Fruit fly (Drosophila melanogaster) whole organism, embryonic: ENCODE data around the gene Pex11c.

ENCODE experiments used
- Blimp-1 ChIP-seq: fragments of 200-800 bp; sonication (Bioruptor generic); optimal IDR thresholded peaks from 3 replicates; lab custom pipeline; 2018; ENCODE audit warnings: missing biosample characterization, missing genetic modification characterization, mild to moderate bottlenecking, moderate library complexity, missing genetic modification reagents
- CG10209 ChIP-seq: fragments of 200-800 bp; sonication (Bioruptor generic); optimal IDR thresholded peaks from 3 replicates; lab custom pipeline; 2017; ENCODE audit warnings: missing biosample characterization, mild to moderate bottlenecking, missing genetic modification characterization, missing genetic modification reagents
- CG10654 ChIP-seq: fragments of 200-800 bp; sonication (Bioruptor generic); optimal IDR thresholded peaks from 2 replicates; lab custom pipeline; 2016; ENCODE audit warnings: missing biosample characterization, missing genetic modification characterization
- CG10979 ChIP-seq: fragments of 200-800 bp; sonication (Bioruptor generic); optimal IDR thresholded peaks from 2 replicates; lab custom pipeline; 2018; ENCODE audit warnings: missing biosample characterization, mild to moderate bottlenecking, missing genetic modification characterization, moderate library complexity
- CG13775 ChIP-seq: fragments of 200-800 bp; sonication (Bioruptor generic); optimal IDR thresholded peaks from 3 replicates; lab custom pipeline; 2017; ENCODE audit warnings: missing biosample characterization, mild to moderate bottlenecking, missing genetic modification characterization
- CG13894 ChIP-seq: fragments of 200-800 bp; sonication (Bioruptor generic); optimal IDR thresholded peaks from 3 replicates; lab custom pipeline; 2018; ENCODE audit warnings: missing biosample characterization, mild to moderate bottlenecking, missing genetic modification characterization, moderate library complexity
- CG14860 ChIP-seq: fragments of 200-800 bp; sonication (Bioruptor generic); IDR thresholded peaks from 3 replicates; pipeline ENCODE4 v1.3.6; 2022; ENCODE audit warnings: missing biosample characterization, missing genetic modification characterization; ENCODE audit not compliant: partially characterized antibody
- CG17328 ChIP-seq: fragments of 200-800 bp; sonication (Bioruptor generic); IDR thresholded peaks from 2 replicates; pipeline ENCODE4 v1.3.6; 2022; ENCODE audit warnings: missing biosample characterization, missing genetic modification characterization
- CG17802 ChIP-seq: fragments of 200-800 bp; sonication (Bioruptor generic); optimal IDR thresholded peaks from 2 replicates; lab custom pipeline; 2018; ENCODE audit warnings: missing biosample characterization, mild to moderate bottlenecking, missing genetic modification characterization, moderate library complexity
- CG17829 ChIP-seq: fragments of 200-800 bp; optimal IDR thresholded peaks from 2 replicates; lab custom pipeline; 2019; ENCODE audit warnings: missing biosample characterization, mild to moderate bottlenecking, missing genetic modification characterization, moderate library complexity
- CG18011 ChIP-seq: fragments of 200-800 bp; sonication (Bioruptor generic); optimal IDR thresholded peaks from 2 replicates; lab custom pipeline; 2017; ENCODE audit warnings: missing biosample characterization, missing genetic modification characterization, mild to moderate bottlenecking, moderate library complexity, missing genotype
- CG18476 ChIP-seq: fragments of 200-800 bp; sonication (Bioruptor generic); optimal IDR thresholded peaks from 2 replicates; lab custom pipeline; 2016; ENCODE audit warnings: missing biosample characterization, mild to moderate bottlenecking, missing genetic modification characterization
- CG2678 ChIP-seq: fragments of 200-800 bp; sonication (Bioruptor generic); optimal IDR thresholded peaks from 3 replicates; lab custom pipeline; 2019; ENCODE audit warnings: missing biosample characterization, mild to moderate bottlenecking, missing genetic modification characterization, moderate library complexity
- CG4617 ChIP-seq: fragments of 200-800 bp; sonication (Bioruptor generic); optimal IDR thresholded peaks from 3 replicates; lab custom pipeline; 2016; ENCODE audit warnings: missing biosample characterization, missing genetic modification characterization, borderline replicate concordance
- CG4820 ChIP-seq: fragments of 200-800 bp; sonication (Bioruptor generic); optimal IDR thresholded peaks from 3 replicates; lab custom pipeline; 2016; ENCODE audit warnings: missing biosample characterization, missing genetic modification characterization
- CG6765 ChIP-seq: fragments of 200-800 bp; sonication (Bioruptor generic); optimal IDR thresholded peaks from 3 replicates; lab custom pipeline; 2017; ENCODE audit warnings: missing biosample characterization, mild to moderate bottlenecking, missing genetic modification characterization
- CG7357 ChIP-seq: fragments of 200-800 bp; sonication (Bioruptor generic); IDR thresholded peaks from 3 replicates; pipeline ENCODE4 v1.3.6; 2022; ENCODE audit warnings: missing biosample characterization, missing genetic modification characterization
- CG7839 ChIP-seq: fragments of 200-800 bp; sonication (Bioruptor generic); optimal IDR thresholded peaks from 3 replicates; lab custom pipeline; 2018; ENCODE audit warnings: missing biosample characterization, mild to moderate bottlenecking, missing genetic modification characterization, moderate library complexity
- CG8388 ChIP-seq: fragments of 200-800 bp; sonication (Bioruptor generic); optimal IDR thresholded peaks from 2 replicates; lab custom pipeline; 2019; ENCODE audit warnings: missing biosample characterization, mild to moderate bottlenecking, missing genetic modification characterization, moderate library complexity
- CG9437 ChIP-seq: fragments of 200-800 bp; sonication (Bioruptor generic); optimal IDR thresholded peaks from 2 replicates; lab custom pipeline; 2018; ENCODE audit warnings: missing biosample characterization, mild to moderate bottlenecking, missing genetic modification characterization
- CG9727 ChIP-seq: fragments of 200-800 bp; sonication (Bioruptor generic); optimal IDR thresholded peaks from 3 replicates; lab custom pipeline; 2017; ENCODE audit warnings: missing biosample characterization, mild to moderate bottlenecking, missing genetic modification characterization
- CG9876 ChIP-seq: fragments of 200-800 bp; sonication (Bioruptor generic); optimal IDR thresholded peaks from 2 replicates; lab custom pipeline; 2016; ENCODE audit warnings: missing biosample characterization, missing genetic modification characterization
- Camta ChIP-seq: fragments of 200-800 bp; sonication (Bioruptor generic); optimal IDR thresholded peaks from 2 replicates; lab custom pipeline; 2016; ENCODE audit warnings: missing biosample characterization, missing genetic modification characterization
- CkIIα-i1 ChIP-seq: fragments of 200-800 bp; sonication (Bioruptor generic); IDR thresholded peaks from 2 replicates; pipeline ENCODE4 v1.3.6; 2022; ENCODE audit warnings: missing biosample characterization, missing genetic modification characterization
- Drgx ChIP-seq: fragments of 200-800 bp; sonication (Bioruptor generic); IDR thresholded peaks from 2 replicates; pipeline ENCODE4 v1.3.6; 2022; ENCODE audit warnings: missing biosample characterization, missing genetic modification characterization
- Fer1 ChIP-seq: fragments of 200-800 bp; sonication (Bioruptor generic); optimal IDR thresholded peaks from 2 replicates; lab custom pipeline; 2017; ENCODE audit warnings: missing biosample characterization, mild to moderate bottlenecking, missing genetic modification characterization
- GATAe ChIP-seq: fragments of 200-800 bp; sonication (Bioruptor generic); conservative IDR thresholded peaks from 2 replicates; pipeline ENCODE4 v1.3.6; 2022; ENCODE audit warnings: missing biosample characterization, missing genetic modification characterization
- HHEX ChIP-seq: fragments of 200-800 bp; sonication (Bioruptor generic); optimal IDR thresholded peaks from 3 replicates; lab custom pipeline; 2017; ENCODE audit warnings: missing biosample characterization, mild to moderate bottlenecking, missing genetic modification characterization, missing genetic modification reagents
- HLHmδ ChIP-seq: fragments of 200-800 bp; sonication (Bioruptor generic); optimal IDR thresholded peaks from 2 replicates; lab custom pipeline; 2018; ENCODE audit warnings: missing biosample characterization, mild to moderate bottlenecking, missing genetic modification characterization, moderate library complexity
- MTF-1 ChIP-seq: fragments of 200-800 bp; sonication (Bioruptor generic); optimal IDR thresholded peaks from 2 replicates; lab custom pipeline; 2018; ENCODE audit warnings: missing biosample characterization, mild to moderate bottlenecking, missing genetic modification characterization, borderline replicate concordance
- Nf-YB ChIP-seq: fragments of 200-800 bp; sonication (Bioruptor generic); optimal IDR thresholded peaks from 3 replicates; lab custom pipeline; 2019; ENCODE audit warnings: missing biosample characterization, mild to moderate bottlenecking, missing genetic modification characterization, moderate library complexity
- Nf-YC ChIP-seq: fragments of 200-800 bp; optimal IDR thresholded peaks from 3 replicates; lab custom pipeline; 2019; ENCODE audit warnings: missing biosample characterization, mild to moderate bottlenecking, missing genetic modification characterization, moderate library complexity
- Oli ChIP-seq: fragments of 200-800 bp; sonication (Bioruptor generic); optimal IDR thresholded peaks from 2 replicates; lab custom pipeline; 2018; ENCODE audit warnings: missing biosample characterization, mild to moderate bottlenecking, missing genetic modification characterization, moderate library complexity
- Sox100B ChIP-seq: fragments of 200-800 bp; sonication (Bioruptor generic); optimal IDR thresholded peaks from 3 replicates; lab custom pipeline; 2018; ENCODE audit warnings: missing biosample characterization, mild to moderate bottlenecking, missing genetic modification characterization
- Sox102F ChIP-seq: fragments of 200-800 bp; sonication (Bioruptor generic); optimal IDR thresholded peaks from 2 replicates; lab custom pipeline; 2018; ENCODE audit warnings: missing biosample characterization, mild to moderate bottlenecking, missing genetic modification characterization, moderate library complexity
- Xrp1 ChIP-seq: fragments of 200-800 bp; sonication (Bioruptor generic); IDR thresholded peaks from 2 replicates; pipeline ENCODE4 v1.3.6; 2022; ENCODE audit warnings: missing biosample characterization, missing genetic modification characterization
- az2 ChIP-seq: fragments of 200-800 bp; sonication (Bioruptor generic); optimal IDR thresholded peaks from 3 replicates; lab custom pipeline; 2016; ENCODE audit warnings: missing biosample characterization, missing genetic modification characterization
- caup ChIP-seq: fragments of 200-800 bp; sonication (Bioruptor generic); optimal IDR thresholded peaks from 3 replicates; lab custom pipeline; 2017; ENCODE audit warnings: missing biosample characterization, mild to moderate bottlenecking, missing genetic modification characterization, moderate library complexity; ENCODE audit not compliant: severe bottlenecking
- da ChIP-seq: fragments of 200-800 bp; sonication (Bioruptor generic); optimal IDR thresholded peaks from 2 replicates; lab custom pipeline; 2016; ENCODE audit warnings: missing biosample characterization, missing genetic modification characterization
- dmrt99B ChIP-seq: fragments of 200-800 bp; sonication (Bioruptor generic); optimal IDR thresholded peaks from 2 replicates; lab custom pipeline; 2018; ENCODE audit warnings: missing biosample characterization, mild to moderate bottlenecking, missing genetic modification characterization, moderate library complexity
- eve ChIP-seq, 2 experiments: fragments of >200 bp; optimal IDR thresholded peaks; 2 replicates each; lab custom pipeline; 2017; ENCODE audit warnings: missing biosample characterization in 2 of 2, missing genetic modification characterization in 2 of 2
- grau ChIP-seq: fragments of 200-800 bp; optimal IDR thresholded peaks from 3 replicates; lab custom pipeline; 2019; ENCODE audit warnings: missing biosample characterization, mild to moderate bottlenecking, missing genetic modification characterization, moderate library complexity
- jigr1 ChIP-seq: fragments of 200-800 bp; sonication (Bioruptor generic); IDR thresholded peaks from 3 replicates; pipeline ENCODE4 v1.3.6; 2022; ENCODE audit warnings: missing biosample characterization, missing genetic modification characterization
- jumu ChIP-seq: fragments of 200-800 bp; sonication (Bioruptor generic); optimal IDR thresholded peaks from 3 replicates; lab custom pipeline; 2016; ENCODE audit warnings: missing biosample characterization, missing genetic modification characterization
- slbo ChIP-seq: fragments of 200-800 bp; sonication (Bioruptor generic); IDR thresholded peaks from 2 replicates; pipeline ENCODE4 v1.3.6; 2022; ENCODE audit warnings: missing biosample characterization, missing genetic modification characterization
- sqz ChIP-seq: fragments of 200-800 bp; sonication (Bioruptor generic); optimal IDR thresholded peaks from 3 replicates; lab custom pipeline; 2018; ENCODE audit warnings: missing biosample characterization, mild to moderate bottlenecking, missing genetic modification characterization
- unpg ChIP-seq: fragments of 200-800 bp; sonication (Bioruptor generic); optimal IDR thresholded peaks from 3 replicates; lab custom pipeline; 2018; ENCODE audit warnings: missing biosample characterization, mild to moderate bottlenecking, missing genetic modification characterization, moderate library complexity
- zen ChIP-seq: fragments of 200-800 bp; sonication (Bioruptor generic); optimal IDR thresholded peaks from 3 replicates; lab custom pipeline; 2018; ENCODE audit warnings: missing biosample characterization, mild to moderate bottlenecking, missing genetic modification characterization, moderate library complexity

Pex11c gene

dm6 chr3R:23297132-23297862 lies 39.1 kb downstream of the Pex11c start (continued):
- TF ChIP-seq CG7357 (GFP tag; lab: Robert Waterston, UW) = no peak
- peak; percentile 51 for TF ChIP-seq Blimp-1
- TF ChIP-seq CG17829 (tag; lab: Kevin White, UChicago) = peak; percentile 20
- TF ChIP-seq caup (GFP tag; lab: Kevin White, UChicago) = peak; percentile 13
- TF ChIP-seq CG10979 (tag; lab: Kevin White, UChicago) = peak; percentile 69
- no peak for TF ChIP-seq Camta
- TF ChIP-seq CG7839 (tag; lab: Kevin White, UChicago) = peak; percentile 41
- peak; percentile 14 for TF ChIP-seq grau (tag; lab: Kevin White, UChicago)
- peak; percentile 9 for TF ChIP-seq CG18476 (GFP tag; lab: Kevin White, UChicago)
- peak; percentile 13 for TF ChIP-seq CG10209 (GFP tag; lab: Kevin White, UChicago)
- TF ChIP-seq dmrt99B (tag; lab: Kevin White, UChicago) = peak; percentile 20
- TF ChIP-seq zen (tag; lab: Kevin White, UChicago) = peak; percentile 39
- no peak for TF ChIP-seq CG14860 (GFP tag; lab: Robert Waterston, UW)
- no peak for TF ChIP-seq CG9876 (GFP tag; lab: Kevin White, UChicago)
- peak; percentile 72 for TF ChIP-seq Xrp1 (GFP tag; lab: Robert Waterston, UW)
- peak; percentile 21 for TF ChIP-seq MTF-1 (GFP tag; lab: Kevin White, UChicago)
- TF ChIP-seq sqz (GFP tag; lab: Kevin White, UChicago) = peak; percentile 55
- TF ChIP-seq CG17328 (GFP tag; lab: Robert Waterston, UW) = no peak
- no peak for TF ChIP-seq da (GFP tag; lab: Kevin White, UChicago)
- TF ChIP-seq az2 (GFP tag; lab: Kevin White, UChicago) = peak; percentile 21
- TF ChIP-seq jigr1 (GFP tag; lab: Robert Waterston, UW) = no peak
- TF ChIP-seq CkIIα-i1 (GFP tag; lab: Robert Waterston, UW) = no peak
- no peak for TF ChIP-seq GATAe
- TF ChIP-seq CG6765 = peak; percentile 56
- no peak for TF ChIP-seq CG9437 (GFP tag; lab: Kevin White, UChicago)
- peak; percentile 60 for TF ChIP-seq CG9727 (GFP tag; lab: Kevin White, UChicago)
- peak; percentile 50 for TF ChIP-seq HHEX (GFP tag; lab: Kevin White, UChicago)
- TF ChIP-seq CG18011 (GFP tag; lab: Kevin White, UChicago) = no peak
- TF ChIP-seq CG2678 (tag; lab: Kevin White, UChicago) = peak; percentile 34
- TF ChIP-seq unpg (GFP tag; lab: Kevin White, UChicago) = peak; percentile 43
- no peak for TF ChIP-seq Sox100B (GFP tag; lab: Kevin White, UChicago)
- TF ChIP-seq CG13894 (tag; lab: Kevin White, UChicago) = no peak
- peak; percentile 76 for TF ChIP-seq HLHmδ
- TF ChIP-seq slbo = 0 out of 2 replicates have a peak, but pooled peaks have one; percentile 24
- peak; percentile 55 for TF ChIP-seq Sox102F (GFP tag; lab: Kevin White, UChicago)
- TF ChIP-seq Fer1 (GFP tag; lab: Kevin White, UChicago) = no peak
- TF ChIP-seq CG13775 (GFP tag; lab: Kevin White, UChicago) = no peak
- TF ChIP-seq CG4617 = no peak
- TF ChIP-seq Nf-YB (GFP tag; lab: Kevin White, UChicago) = peak; percentile 82
- TF ChIP-seq CG17802 (tag; lab: Kevin White, UChicago) = no peak
- TF ChIP-seq eve (GFP tag; optimal IDR thresholded peaks at IDR 0.05; lab: Kevin White, UChicago) = peak in 1 of 2 experiments; percentile 47
- TF ChIP-seq CG10654 (GFP tag; lab: Kevin White, UChicago) = peak; percentile 20
- TF ChIP-seq CG8388 (GFP tag; lab: Kevin White, UChicago) = peak; percentile 27
- peak; percentile 18 for TF ChIP-seq Oli (tag; lab: Kevin White, UChicago)
- TF ChIP-seq CG4820 (GFP tag; lab: Kevin White, UChicago) = peak; percentile 13
- TF ChIP-seq Nf-YC (tag; lab: Kevin White, UChicago) = peak; percentile 93
- TF ChIP-seq jumu (GFP tag; lab: Kevin White, UChicago) = no peak
- no peak for TF ChIP-seq Drgx (GFP tag; lab: Robert Waterston, UW)
